Worm (Caenorhabditis elegans) whole organism, late embryonic: Measurements from ENCODE around the gene lin-56.
"Not testable (repeated sequence)": the region's sequence is repeated elsewhere in the genome, so short reads cannot be mapped to it uniquely, and the experiment has no call there.

ENCODE experiments used
- C08G9.2 ChIP-seq: sonication (generic microtip); optimal IDR thresholded peaks from 2 replicates; lab custom pipeline; 2016; ENCODE audit warnings: mild to moderate bottlenecking, missing genetic modification characterization, moderate library complexity, missing compliant biosample characterization
- C38D4.7 ChIP-seq: fragments of 200-800 bp; sonication (Bioruptor generic); optimal IDR thresholded peaks from 2 replicates; lab custom pipeline; 2018; ENCODE audit warnings: mild to moderate bottlenecking, missing genetic modification characterization, moderate library complexity, missing compliant biosample characterization
- F13H6.1 ChIP-seq: sonication (generic microtip); optimal IDR thresholded peaks from 2 replicates; lab custom pipeline; 2016; ENCODE audit warnings: missing genetic modification characterization, missing compliant biosample characterization
- T23F11.4 ChIP-seq: fragments of 200-800 bp; sonication (Bioruptor generic); optimal IDR thresholded peaks from 2 replicates; lab custom pipeline; 2018; ENCODE audit warnings: mild to moderate bottlenecking, missing genetic modification characterization, missing compliant biosample characterization
- ama-1 ChIP-seq: fragments of 150-350 bp; optimal IDR thresholded peaks from 2 replicates; lab custom pipeline; 2014
- ceh-22 ChIP-seq: sonication (generic microtip); optimal IDR thresholded peaks from 2 replicates; lab custom pipeline; 2017; ENCODE audit warnings: missing biosample characterization, missing genetic modification characterization
- ceh-24 ChIP-seq: sonication (generic microtip); optimal IDR thresholded peaks from 2 replicates; lab custom pipeline; 2016; ENCODE audit warnings: mild to moderate bottlenecking, missing genetic modification characterization, missing compliant biosample characterization
- ceh-30 ChIP-seq: fragments of 150-350 bp; optimal IDR thresholded peaks from 2 replicates; lab custom pipeline; 2014; ENCODE audit warnings: missing biosample characterization, missing genetic modification characterization
- ceh-31 ChIP-seq: sonication (generic microtip); optimal IDR thresholded peaks from 2 replicates; lab custom pipeline; 2016; ENCODE audit warnings: missing genetic modification characterization, missing compliant biosample characterization
- ceh-34 ChIP-seq: sonication (generic microtip); optimal IDR thresholded peaks from 2 replicates; lab custom pipeline; 2016; ENCODE audit warnings: mild to moderate bottlenecking, missing genetic modification characterization, missing compliant biosample characterization
- ceh-45 ChIP-seq: fragments of 200-800 bp; sonication (Bioruptor generic); IDR thresholded peaks from 2 replicates; pipeline ENCODE4 v1.3.6; 2022; ENCODE audit warnings: missing genetic modification reagents, missing genetic modification characterization, missing compliant biosample characterization
- ceh-6 ChIP-seq: fragments of 200-800 bp; sonication (Bioruptor generic); optimal IDR thresholded peaks from 2 replicates; lab custom pipeline; 2018; ENCODE audit warnings: mild to moderate bottlenecking, missing genetic modification characterization, missing compliant biosample characterization
- ceh-9 ChIP-seq: sonication (generic microtip); optimal IDR thresholded peaks from 2 replicates; lab custom pipeline; 2016; ENCODE audit warnings: mild to moderate bottlenecking, missing genetic modification characterization, inconsistent platforms, missing compliant biosample characterization
- elt-2 ChIP-seq: sonication (generic microtip); optimal IDR thresholded peaks from 2 replicates; lab custom pipeline; 2016; ENCODE audit warnings: missing genetic modification reagents, missing genetic modification characterization, missing compliant biosample characterization
- elt-4 ChIP-seq: sonication (generic microtip); optimal IDR thresholded peaks from 2 replicates; lab custom pipeline; 2016; ENCODE audit warnings: missing genetic modification characterization, missing compliant biosample characterization
- eyg-1 ChIP-seq: sonication (generic microtip); optimal IDR thresholded peaks from 2 replicates; lab custom pipeline; 2016; ENCODE audit warnings: missing genotype, missing genetic modification characterization, missing compliant biosample characterization
- fax-1 ChIP-seq: sonication (generic microtip); optimal IDR thresholded peaks from 2 replicates; lab custom pipeline; 2016; ENCODE audit warnings: missing genotype, missing genetic modification characterization, missing compliant biosample characterization
- fkh-6 ChIP-seq: sonication (generic microtip); optimal IDR thresholded peaks from 2 replicates; lab custom pipeline; 2016; ENCODE audit warnings: missing genetic modification characterization, missing compliant biosample characterization
- hlh-13 ChIP-seq: fragments of 200-800 bp; sonication (Bioruptor generic); optimal IDR thresholded peaks from 2 replicates; lab custom pipeline; 2018; ENCODE audit warnings: mild to moderate bottlenecking, missing genetic modification characterization, missing compliant biosample characterization
- hlh-15 ChIP-seq: sonication (generic microtip); optimal IDR thresholded peaks from 2 replicates; lab custom pipeline; 2016; ENCODE audit warnings: missing genetic modification characterization, missing compliant biosample characterization
- hlh-30 ChIP-seq: sonication (generic microtip); optimal IDR thresholded peaks from 2 replicates; lab custom pipeline; 2017; ENCODE audit warnings: antibody characterized with exemption, missing genetic modification characterization, missing compliant biosample characterization; ENCODE audit not compliant: insufficient read depth
- hlh-8 ChIP-seq: sonication (generic microtip); optimal IDR thresholded peaks from 2 replicates; lab custom pipeline; 2016; ENCODE audit warnings: missing genotype, missing genetic modification characterization, missing compliant biosample characterization
- lin-11 ChIP-seq: fragments of 200-800 bp; sonication (Bioruptor generic); optimal IDR thresholded peaks from 2 replicates; lab custom pipeline; 2018; ENCODE audit warnings: mild to moderate bottlenecking, missing genetic modification characterization, missing compliant biosample characterization
- mec-3 ChIP-seq: sonication (generic microtip); optimal IDR thresholded peaks from 2 replicates; lab custom pipeline; 2016; ENCODE audit warnings: borderline replicate concordance, missing genetic modification characterization, missing compliant biosample characterization
- nfya-1 ChIP-seq: sonication (generic microtip); optimal IDR thresholded peaks from 2 replicates; lab custom pipeline; 2017; ENCODE audit warnings: missing genetic modification characterization, mild to moderate bottlenecking, missing compliant biosample characterization, antibody characterized with exemption, moderate library complexity
- nhr-11 ChIP-seq: fragments of 150-350 bp; optimal IDR thresholded peaks from 2 replicates; lab custom pipeline; 2014; ENCODE audit warnings: missing biosample characterization, missing genetic modification characterization
- nhr-232 ChIP-seq: sonication (generic microtip); optimal IDR thresholded peaks from 2 replicates; lab custom pipeline; 2016; ENCODE audit warnings: missing genetic modification characterization, missing compliant biosample characterization
- npax-4 ChIP-seq: sonication (generic microtip); optimal IDR thresholded peaks from 2 replicates; lab custom pipeline; 2016; ENCODE audit warnings: missing genetic modification characterization, missing compliant biosample characterization
- pax-1 ChIP-seq: fragments of 150-350 bp; optimal IDR thresholded peaks from 2 replicates; lab custom pipeline; 2014; ENCODE audit warnings: missing biosample characterization, missing genetic modification characterization
- pha-2 ChIP-seq: sonication (generic microtip); optimal IDR thresholded peaks from 2 replicates; lab custom pipeline; 2017; ENCODE audit warnings: mild to moderate bottlenecking, missing genetic modification characterization, missing compliant biosample characterization
- pha-4 ChIP-seq: fragments of 150-350 bp; optimal IDR thresholded peaks from 2 replicates; lab custom pipeline; 2018; ENCODE audit warnings: missing biosample characterization, missing genetic modification reagents, missing genetic modification characterization
- pros-1 ChIP-seq: fragments of 150-350 bp; optimal IDR thresholded peaks from 2 replicates; lab custom pipeline; 2014; ENCODE audit warnings: missing biosample characterization, missing genetic modification reagents, missing genetic modification characterization
- sox-2 ChIP-seq: fragments of 200-800 bp; sonication (Bioruptor generic); IDR thresholded peaks from 2 replicates; pipeline ENCODE4 v1.3.6; 2022; ENCODE audit warnings: missing genetic modification reagents, missing genetic modification characterization, missing compliant biosample characterization
- syd-9 ChIP-seq: sonication (generic microtip); optimal IDR thresholded peaks from 2 replicates; lab custom pipeline; 2016; ENCODE audit warnings: mild to moderate bottlenecking, missing genetic modification characterization, moderate library complexity, missing compliant biosample characterization
- tbx-2 ChIP-seq: sonication (generic microtip); optimal IDR thresholded peaks from 2 replicates; lab custom pipeline; 2016; ENCODE audit warnings: missing genetic modification characterization, missing compliant biosample characterization
- ttx-3 ChIP-seq: sonication (generic microtip); optimal IDR thresholded peaks from 2 replicates; lab custom pipeline; 2016; ENCODE audit warnings: missing genetic modification reagents, missing genetic modification characterization, missing compliant biosample characterization
- unc-55 ChIP-seq: sonication (generic microtip); optimal IDR thresholded peaks from 2 replicates; lab custom pipeline; 2017; ENCODE audit warnings: missing biosample characterization, missing genetic modification reagents, missing genetic modification characterization
- ztf-16 ChIP-seq: sonication (generic microtip); optimal IDR thresholded peaks from 2 replicates; lab custom pipeline; 2017; ENCODE audit warnings: missing genetic modification characterization, missing compliant biosample characterization

The lin-56 gene

ce11 chrII:10435836-10436235 is 14.0 kb upstream of the lin-56 start, which contains the start of gene cut-4:
TSS of gene cut-4 (plus strand) at chrII:10436136.
- no peak for TF ChIP-seq pha-4 (tag; lab: Kevin White, UChicago)
- TF ChIP-seq C08G9.2 (tag; lab: Kevin White, UChicago): no peak
- no peak for TF ChIP-seq elt-4

DNA sequence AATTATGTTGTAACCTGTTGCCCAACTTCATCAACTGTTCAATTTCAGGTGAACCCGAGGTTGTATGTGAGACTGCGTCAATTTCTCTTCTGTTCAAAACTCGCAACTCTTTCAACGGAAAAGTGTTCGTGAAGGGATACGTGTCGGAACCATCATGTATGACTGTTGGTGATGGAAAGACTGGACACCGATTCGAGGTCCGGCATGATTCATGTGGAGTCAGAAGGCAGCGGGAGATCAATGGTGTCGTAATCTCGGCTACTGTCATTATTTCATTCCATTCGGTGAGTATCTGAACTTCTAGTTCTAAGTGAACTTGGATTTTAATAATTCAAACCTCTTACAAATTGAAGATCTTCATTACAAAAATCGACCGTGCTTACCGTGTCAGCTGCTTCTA is 12.0 kb upstream of the lin-56 start:
- TF ChIP-seq ceh-24 (tag; lab: Kevin White, UChicago): no peak
- TF ChIP-seq fkh-6 (tag; lab: Kevin White, UChicago): no peak
- TF ChIP-seq pha-2 (tag; lab: Kevin White, UChicago): no peak
- TF ChIP-seq ceh-34 (tag; lab: Kevin White, UChicago): no peak
- TF ChIP-seq ceh-9 (tag; lab: Kevin White, UChicago): no peak
- TF ChIP-seq ama-1: no peak
- no peak for TF ChIP-seq ceh-45 (GFP tag; lab: Robert Waterston, UW)
- no peak for TF ChIP-seq elt-4
- TF ChIP-seq hlh-8: no peak
- TF ChIP-seq hlh-30 (tag; lab: Kevin White, UChicago): no peak
- TF ChIP-seq T23F11.4: no peak
- TF ChIP-seq pros-1: no peak
- TF ChIP-seq pha-4 (tag; lab: Kevin White, UChicago): no peak
- TF ChIP-seq lin-11: no peak
- no peak for TF ChIP-seq nhr-11
- TF ChIP-seq ceh-22 (tag; lab: Kevin White, UChicago): no peak
- no peak for TF ChIP-seq F13H6.1 (tag; lab: Kevin White, UChicago)
- no peak for TF ChIP-seq mec-3
- TF ChIP-seq, all 69 proteins: peak for 0

DNA sequence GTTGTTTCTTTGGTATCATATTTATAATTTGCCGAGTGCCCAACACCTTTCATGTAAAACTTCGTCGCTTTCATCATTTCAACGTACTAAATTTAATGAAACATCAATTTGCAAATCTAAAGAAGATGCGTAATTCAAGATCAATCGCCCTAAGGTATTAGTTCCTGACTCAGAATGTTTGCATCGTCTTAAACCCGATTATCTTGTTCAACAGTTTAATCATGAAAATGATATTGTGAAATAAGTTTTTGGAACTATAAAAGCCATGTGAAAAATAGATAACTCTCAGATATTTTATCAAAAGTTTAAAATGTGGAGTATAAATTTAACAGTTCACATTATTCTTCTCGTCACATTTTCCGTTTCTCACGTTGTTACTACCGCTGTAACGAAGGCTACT is 9.8 kb upstream of the lin-56 start, which contains the start of gene E04D5.4:
Gene E04D5.4 (plus strand): TSS at position 301 of the 400 bp plus-strand sequence.
- TF ChIP-seq fkh-6 (tag; lab: Kevin White, UChicago) (no peak), lin-11 (no peak), hlh-13 (no peak), ztf-16 (tag; lab: Kevin White, UChicago) (no peak), fax-1 (no peak)

- not testable (repeated sequence) for TF ChIP-seq T23F11.4; C38D4.7 (GFP tag; lab: Kevin White, UChicago); nhr-232 (tag; lab: Kevin White, UChicago)
Measured at ce11 chrII:10442846-10443245, 7.0 kb upstream of the lin-56 start, which contains the start of gene ZK673.1. TSS of gene ZK673.1 (plus strand) at chrII:10443146.

ce11 chrII:10443898-10444297 is 5.9 kb upstream of the lin-56 start:
- TF ChIP-seq elt-2 (tag; lab: Kevin White, UChicago) (peak; percentile 72), ceh-9 (tag; lab: Kevin White, UChicago) (no peak)

DNA sequence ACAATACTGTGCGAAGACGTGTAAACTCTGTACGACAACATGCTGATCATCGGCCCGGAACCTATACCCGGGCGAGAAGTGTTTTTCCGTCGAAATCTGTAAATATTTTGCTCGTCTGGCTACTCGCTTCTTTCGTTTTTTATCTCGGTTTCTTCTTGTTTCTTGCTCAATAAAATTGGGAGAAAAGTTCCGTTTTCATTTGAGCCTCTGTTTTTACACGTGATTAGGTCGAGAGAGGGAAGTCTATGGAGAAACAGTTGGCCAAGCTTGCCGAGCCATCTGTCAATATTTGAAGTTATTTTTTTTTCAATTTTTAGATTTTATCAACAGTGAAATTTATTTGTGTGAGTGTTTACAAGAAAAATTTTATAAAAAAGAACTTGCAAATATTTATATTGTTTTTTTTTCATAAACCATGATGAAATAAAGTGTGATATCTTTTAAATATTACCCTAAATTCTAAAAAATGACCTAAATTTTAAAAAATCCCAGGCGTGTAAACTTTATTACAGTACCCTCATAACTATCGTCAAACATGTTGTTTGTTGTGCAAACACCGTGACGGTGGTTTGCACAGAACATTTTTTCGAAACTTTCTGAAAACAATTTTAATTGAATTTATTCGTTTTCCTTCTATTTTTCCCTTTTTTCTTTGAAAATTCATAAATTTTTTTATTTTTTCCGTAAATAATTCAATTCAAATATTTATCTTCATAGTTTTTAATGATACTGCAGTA is 4.7 kb upstream of the lin-56 start:
- TF ChIP-seq tbx-2: no peak

DNA sequence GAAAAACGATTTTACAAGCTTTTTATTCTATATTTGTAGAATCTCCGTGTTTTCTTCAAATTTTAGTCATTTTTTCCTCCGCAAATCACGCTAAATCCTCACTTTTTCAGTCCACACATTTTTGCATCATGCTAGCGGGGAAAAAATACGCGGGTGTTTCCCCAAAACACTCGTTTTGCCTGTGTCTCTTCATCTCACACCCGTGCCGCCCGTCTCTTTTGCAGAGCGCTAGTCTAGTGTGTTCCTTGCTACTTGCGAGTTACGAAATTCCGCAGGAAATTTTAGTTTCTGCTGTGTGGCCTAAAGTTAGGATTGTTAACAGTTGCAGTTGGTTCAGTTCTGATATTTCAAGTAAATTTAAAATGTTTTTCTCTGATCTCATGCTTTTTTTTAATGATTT is 4.1 kb upstream of the lin-56 start:
- TF ChIP-seq nfya-1 (tag; lab: Kevin White, UChicago) (peak; percentile 20), elt-2 (tag; lab: Kevin White, UChicago) (peak; percentile 15), mec-3 (no peak)
- TF ChIP-seq, all 69 proteins: peak for 2

DNA sequence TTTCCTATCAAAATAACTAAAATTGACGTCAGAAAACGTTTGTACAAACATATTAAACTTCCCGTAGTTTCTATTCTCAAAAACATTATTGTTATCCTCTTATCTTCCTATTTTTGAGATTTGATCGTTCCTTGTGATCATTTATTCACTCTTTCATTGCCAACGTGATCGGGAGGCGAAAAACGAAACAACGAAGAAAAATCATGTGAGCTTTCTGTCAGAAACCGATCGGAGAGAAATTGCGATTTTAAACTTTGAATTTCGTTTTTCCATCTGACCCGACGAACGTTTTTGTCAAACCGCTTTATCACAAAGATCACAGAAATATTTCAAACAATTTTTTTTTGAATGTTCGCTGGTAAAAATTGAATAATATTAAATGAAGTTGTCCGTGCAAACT is 3.5 kb upstream of the lin-56 start:
- TF ChIP-seq F13H6.1 (tag; lab: Kevin White, UChicago) (no peak), hlh-15 (tag; lab: Kevin White, UChicago) (no peak), ceh-6 (GFP tag; lab: Kevin White, UChicago) (no peak), hlh-8 (no peak), ceh-31 (tag; lab: Kevin White, UChicago) (no peak), npax-4 (tag; lab: Kevin White, UChicago) (no peak), T23F11.4 (no peak), elt-4 (no peak), ttx-3 (tag; lab: Kevin White, UChicago) (no peak), nhr-11 (no peak), nhr-232 (tag; lab: Kevin White, UChicago) (no peak), eyg-1 (tag; lab: Kevin White, UChicago) (no peak), ceh-9 (tag; lab: Kevin White, UChicago) (no peak), syd-9 (tag; lab: Kevin White, UChicago) (no peak), sox-2 (GFP tag; lab: Robert Waterston, UW) (no peak), pax-1 (no peak), ceh-30 (no peak), unc-55 (GFP tag; lab: Kevin White, UChicago) (no peak)
